Fruit fly (Drosophila melanogaster) whole organism, embryonic: ENCODE results near the gene Oscillin.

ENCODE experiments used
- Adf1 ChIP-seq: fragments of 200-800 bp; sonication (Bioruptor generic); IDR thresholded peaks from 2 replicates; pipeline ENCODE4 v1.3.6; 2022; ENCODE audit warnings: missing biosample characterization, missing genetic modification characterization
- Aef1 ChIP-seq: fragments of 200-800 bp; sonication (Bioruptor generic); IDR thresholded peaks from 3 replicates; pipeline ENCODE4 v1.3.6; 2022; ENCODE audit warnings: missing biosample characterization, missing genetic modification characterization
- B-H1 ChIP-seq: fragments of 200-800 bp; sonication (Bioruptor generic); IDR thresholded peaks from 3 replicates; pipeline ENCODE4 v1.3.6; 2022; ENCODE audit warnings: missing biosample characterization, missing genetic modification characterization
- CG11085 ChIP-seq: fragments of 200-800 bp; sonication (Bioruptor generic); IDR thresholded peaks from 2 replicates; pipeline ENCODE4 v1.3.6; 2022; ENCODE audit warnings: missing biosample characterization, missing genetic modification characterization
- CG11504 ChIP-seq: fragments of 200-800 bp; sonication (Bioruptor generic); optimal IDR thresholded peaks from 3 replicates; lab custom pipeline; 2019; ENCODE audit warnings: missing biosample characterization, mild to moderate bottlenecking, missing genetic modification characterization, moderate library complexity
- CG12071 ChIP-seq: fragments of 200-800 bp; sonication (Bioruptor generic); optimal IDR thresholded peaks from 3 replicates; lab custom pipeline; 2018; ENCODE audit warnings: missing biosample characterization, mild to moderate bottlenecking, missing genetic modification characterization
- CG12155 ChIP-seq: fragments of 200-800 bp; sonication (Bioruptor generic); optimal IDR thresholded peaks from 3 replicates; lab custom pipeline; 2016; ENCODE audit warnings: missing biosample characterization, missing genetic modification characterization
- CG12659 ChIP-seq: fragments of 200-800 bp; sonication (Bioruptor generic); optimal IDR thresholded peaks from 3 replicates; lab custom pipeline; 2017; ENCODE audit warnings: mild to moderate bottlenecking, missing biosample characterization, missing genetic modification reagents, missing genetic modification characterization
- CG13424 ChIP-seq: fragments of 200-800 bp; sonication (Bioruptor generic); optimal IDR thresholded peaks from 2 replicates; lab custom pipeline; 2019; ENCODE audit warnings: missing biosample characterization, mild to moderate bottlenecking, missing genetic modification characterization, moderate library complexity
- CG15479 ChIP-seq: fragments of 200-800 bp; sonication (Bioruptor generic); optimal IDR thresholded peaks from 3 replicates; lab custom pipeline; 2019; ENCODE audit warnings: missing biosample characterization, mild to moderate bottlenecking, missing genetic modification characterization, moderate library complexity
- CG17328 ChIP-seq: fragments of 200-800 bp; sonication (Bioruptor generic); IDR thresholded peaks from 2 replicates; pipeline ENCODE4 v1.3.6; 2022; ENCODE audit warnings: missing biosample characterization, missing genetic modification characterization
- CG31365 ChIP-seq: fragments of 200-800 bp; sonication (Bioruptor generic); optimal IDR thresholded peaks from 2 replicates; lab custom pipeline; 2018; ENCODE audit warnings: missing biosample characterization, mild to moderate bottlenecking, missing genetic modification characterization
- CG32772 ChIP-seq: fragments of 200-800 bp; sonication (Bioruptor generic); IDR thresholded peaks from 2 replicates; pipeline ENCODE4 v1.3.6; 2022; ENCODE audit warnings: missing biosample characterization, missing genetic modification characterization
- CG4360 ChIP-seq: fragments of 200-800 bp; sonication (Bioruptor generic); IDR thresholded peaks from 2 replicates; pipeline ENCODE4 v1.3.6; 2022; ENCODE audit warnings: missing biosample characterization, missing genetic modification characterization
- CG4617 ChIP-seq: fragments of 200-800 bp; sonication (Bioruptor generic); optimal IDR thresholded peaks from 3 replicates; lab custom pipeline; 2016; ENCODE audit warnings: missing biosample characterization, missing genetic modification characterization, borderline replicate concordance
- CG5953 ChIP-seq: fragments of 200-800 bp; sonication (Bioruptor generic); IDR thresholded peaks from 2 replicates; pipeline ENCODE4 v1.3.6; 2022; ENCODE audit warnings: missing biosample characterization, missing genetic modification characterization
- CG7556 ChIP-seq: fragments of 200-800 bp; sonication (Bioruptor generic); optimal IDR thresholded peaks from 2 replicates; lab custom pipeline; 2017; ENCODE audit warnings: missing biosample characterization, mild to moderate bottlenecking, missing genetic modification characterization
- CG7786 ChIP-seq: fragments of 200-800 bp; sonication (Bioruptor generic); optimal IDR thresholded peaks from 2 replicates; lab custom pipeline; 2016; ENCODE audit warnings: missing biosample characterization, missing genetic modification characterization
- CG8290 ChIP-seq, 3 experiments: fragments of 200-800 bp; sonication (Bioruptor generic); optimal IDR thresholded peaks; 2 replicates each; lab custom pipeline; 2016 to 2019; ENCODE audit warnings: missing biosample characterization in 3 of 3, missing genetic modification characterization in 3 of 3, mild to moderate bottlenecking in 2 of 3, moderate library complexity in 1 of 3
- CG9437 ChIP-seq: fragments of 200-800 bp; sonication (Bioruptor generic); optimal IDR thresholded peaks from 2 replicates; lab custom pipeline; 2018; ENCODE audit warnings: missing biosample characterization, mild to moderate bottlenecking, missing genetic modification characterization
- Dll ChIP-seq: fragments of 200-800 bp; sonication (Bioruptor generic); IDR thresholded peaks from 4 replicates; pipeline ENCODE4 v1.3.6; 2022; ENCODE audit warnings: missing biosample characterization, missing genetic modification characterization; ENCODE audit not compliant: partially characterized antibody
- Eip74EF ChIP-seq, 2 experiments: fragments of 200-800 bp in 1 of 2; fragments of >200 bp in 1 of 2; sonication (Bioruptor generic) in 1 of 2; optimal IDR thresholded peaks; 2 replicates each; lab custom pipeline; 2017 to 2019; ENCODE audit warnings: missing biosample characterization in 2 of 2, missing genetic modification characterization in 2 of 2, mild to moderate bottlenecking in 1 of 2, moderate library complexity in 1 of 2
- GATAe ChIP-seq: fragments of 200-800 bp; sonication (Bioruptor generic); conservative IDR thresholded peaks from 2 replicates; pipeline ENCODE4 v1.3.6; 2022; ENCODE audit warnings: missing biosample characterization, missing genetic modification characterization
- Lpt ChIP-seq: fragments of >200 bp; optimal IDR thresholded peaks from 2 replicates; lab custom pipeline; 2018; ENCODE audit warnings: missing biosample characterization, missing genetic modification characterization
- Meics ChIP-seq: fragments of 200-800 bp; sonication (Bioruptor generic); optimal IDR thresholded peaks from 2 replicates; lab custom pipeline; 2017; ENCODE audit warnings: missing biosample characterization, mild to moderate bottlenecking, missing genetic modification characterization
- NC2β ChIP-seq: fragments of 200-800 bp; sonication (Bioruptor generic); optimal IDR thresholded peaks from 2 replicates; lab custom pipeline; 2016; ENCODE audit warnings: missing biosample characterization, missing genetic modification characterization
- Poxn ChIP-seq: fragments of 200-800 bp; sonication (Bioruptor generic); IDR thresholded peaks from 2 replicates; pipeline ENCODE4 v1.3.6; 2022; ENCODE audit warnings: missing biosample characterization, missing genetic modification characterization
- amos ChIP-seq: fragments of 200-800 bp; sonication (Bioruptor generic); IDR thresholded peaks from 2 replicates; pipeline ENCODE4 v1.3.6; 2022; ENCODE audit warnings: missing biosample characterization, missing genetic modification characterization; ENCODE audit not compliant: partially characterized antibody
- ara ChIP-seq: fragments of 200-800 bp; sonication (Bioruptor generic); IDR thresholded peaks from 2 replicates; pipeline ENCODE4 v1.3.6; 2022; ENCODE audit warnings: missing biosample characterization, missing genetic modification characterization
- bsh ChIP-seq, 2 experiments: fragments of 200-800 bp; sonication (Bioruptor generic); optimal IDR thresholded peaks; 2 replicates each; lab custom pipeline; 2017 to 2018; ENCODE audit warnings: mild to moderate bottlenecking in 2 of 2, missing biosample characterization in 2 of 2, missing genetic modification characterization in 2 of 2, moderate library complexity in 1 of 2
- cad ChIP-seq: fragments of >200 bp; optimal IDR thresholded peaks from 2 replicates; lab custom pipeline; 2017; ENCODE audit warnings: missing biosample characterization, missing genetic modification characterization
- corto ChIP-seq: fragments of 200-800 bp; sonication (Bioruptor generic); optimal IDR thresholded peaks from 2 replicates; lab custom pipeline; 2016; ENCODE audit warnings: missing biosample characterization, mild to moderate bottlenecking, missing genetic modification characterization, moderate library complexity
- ewg ChIP-seq: fragments of 200-800 bp; sonication (Bioruptor generic); optimal IDR thresholded peaks from 3 replicates; lab custom pipeline; 2017; ENCODE audit warnings: mild to moderate bottlenecking, missing biosample characterization, missing genetic modification reagents, missing genetic modification characterization
- gcm ChIP-seq: fragments of 200-800 bp; sonication (Bioruptor generic); optimal IDR thresholded peaks from 2 replicates; lab custom pipeline; 2019; ENCODE audit warnings: missing biosample characterization, mild to moderate bottlenecking, missing genetic modification characterization, moderate library complexity
- hth ChIP-seq: fragments of >200 bp; optimal IDR thresholded peaks from 2 replicates; lab custom pipeline; 2017; ENCODE audit warnings: inconsistent platforms
- lilli ChIP-seq: fragments of 200-800 bp; sonication (Bioruptor generic); optimal IDR thresholded peaks from 3 replicates; lab custom pipeline; 2016; ENCODE audit warnings: missing biosample characterization, missing genetic modification characterization
- nerfin-1 ChIP-seq: fragments of 200-800 bp; sonication (Bioruptor generic); optimal IDR thresholded peaks from 3 replicates; lab custom pipeline; 2019; ENCODE audit warnings: missing biosample characterization, mild to moderate bottlenecking, missing genetic modification characterization, moderate library complexity
- nerfin-2 ChIP-seq: fragments of 200-800 bp; sonication (Bioruptor generic); IDR thresholded peaks from 2 replicates; pipeline ENCODE4 v1.3.6; 2022; ENCODE audit warnings: missing biosample characterization, missing genetic modification characterization; ENCODE audit not compliant: partially characterized antibody
- peb ChIP-seq: fragments of 200-800 bp; sonication (Bioruptor generic); IDR thresholded peaks from 2 replicates; pipeline ENCODE4 v1.3.6; 2022; ENCODE audit warnings: missing biosample characterization, missing genetic modification characterization
- prd ChIP-seq, 3 experiments: fragments of >200 bp in 2 of 3; fragments of 200-800 bp in 1 of 3; sonication (Bioruptor generic) in 1 of 3; optimal IDR thresholded peaks in 2 of 3; IDR thresholded peaks in 1 of 3; 2 replicates in 2 of 3; 3 replicates in 1 of 3; pipeline versions ENCODE4 v1.3.6 to Lab custom; 2017 to 2022; ENCODE audit warnings: missing biosample characterization in 1 of 3, missing genetic modification characterization in 1 of 3
- ro ChIP-seq: fragments of 200-800 bp; sonication (Bioruptor generic); IDR thresholded peaks from 2 replicates; pipeline ENCODE4 v1.3.6; 2022; ENCODE audit warnings: missing biosample characterization, missing genetic modification characterization
- row ChIP-seq: fragments of 200-800 bp; sonication (Bioruptor generic); IDR thresholded peaks from 3 replicates; pipeline ENCODE4 v1.3.6; 2022; ENCODE audit warnings: missing biosample characterization, missing genetic modification characterization
- run ChIP-seq: fragments of 200-800 bp; sonication (Bioruptor generic); optimal IDR thresholded peaks from 3 replicates; lab custom pipeline; 2018; ENCODE audit warnings: missing biosample characterization, mild to moderate bottlenecking, missing genetic modification characterization
- seq ChIP-seq: fragments of 200-800 bp; sonication (Bioruptor generic); IDR thresholded peaks from 2 replicates; pipeline ENCODE4 v1.3.6; 2022; ENCODE audit warnings: missing biosample characterization, missing genetic modification characterization
- sob ChIP-seq: fragments of 200-800 bp; sonication (Bioruptor generic); IDR thresholded peaks from 2 replicates; pipeline ENCODE4 v1.3.6; 2022; ENCODE audit warnings: missing biosample characterization, missing genetic modification characterization
- sr ChIP-seq: fragments of 200-800 bp; sonication (Bioruptor generic); IDR thresholded peaks from 3 replicates; pipeline ENCODE4 v1.3.6; 2022; ENCODE audit warnings: missing biosample characterization, missing genetic modification characterization
- tio ChIP-seq: fragments of 200-800 bp; sonication (Bioruptor generic); optimal IDR thresholded peaks from 2 replicates; lab custom pipeline; 2017; ENCODE audit warnings: missing biosample characterization, missing genetic modification characterization, inconsistent platforms
- wek ChIP-seq: fragments of 200-800 bp; sonication (Bioruptor generic); optimal IDR thresholded peaks from 3 replicates; lab custom pipeline; 2018; ENCODE audit warnings: missing biosample characterization, mild to moderate bottlenecking, missing genetic modification characterization, moderate library complexity
- zfh1 ChIP-seq: fragments of 200-800 bp; sonication (Bioruptor generic); IDR thresholded peaks from 3 replicates; pipeline ENCODE4 v1.3.6; 2022; ENCODE audit warnings: missing biosample characterization, missing genetic modification characterization

The Oscillin gene

DNA sequence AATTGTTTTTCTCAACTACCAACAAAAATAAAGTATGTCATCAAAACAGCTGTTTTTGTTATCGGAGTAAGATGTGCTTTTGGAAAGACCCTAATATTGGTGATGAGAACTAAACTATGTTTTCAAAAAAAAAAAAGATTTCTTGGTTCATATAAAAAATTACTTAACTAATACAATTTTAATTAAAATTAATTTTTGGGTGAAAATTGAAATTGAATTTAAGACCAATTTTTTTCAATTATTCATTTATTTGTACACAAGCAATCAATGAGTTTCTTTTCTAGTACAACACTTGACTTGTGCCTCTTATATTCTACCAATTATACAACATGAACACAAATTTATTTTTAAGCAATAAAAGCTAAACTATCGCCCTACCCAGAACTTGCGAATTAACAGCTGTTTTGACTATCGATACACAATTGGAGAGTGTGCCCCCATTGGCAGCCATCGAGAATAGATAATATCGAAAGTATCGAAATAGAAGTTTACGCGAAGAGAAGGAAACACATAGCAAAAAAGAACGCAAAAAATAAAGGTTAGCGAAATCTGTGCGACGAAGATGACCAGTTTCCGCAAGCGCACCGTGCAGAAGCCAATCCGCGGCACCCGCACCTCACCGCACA, 22.9 kb upstream of the Oscillin start, which contains the start of the genes Vps52 and Elp4 (continued):
- TF ChIP-seq CG31365 (tag; lab: Kevin White, UChicago) = no peak
- TF ChIP-seq CG11504 (tag; lab: Kevin White, UChicago) = no peak
- TF ChIP-seq CG15479 (GFP tag; lab: Kevin White, UChicago) = no peak
- peak; percentile 30 for TF ChIP-seq CG7786 (GFP tag; lab: Kevin White, UChicago)
- no peak for TF ChIP-seq CG12071 (GFP tag; lab: Kevin White, UChicago)
- peak; percentile 61 for TF ChIP-seq sob (GFP tag; lab: Robert Waterston, UW)
- TF ChIP-seq NC2β (GFP tag; lab: Kevin White, UChicago) = peak; percentile 34
- TF ChIP-seq Adf1 (GFP tag; lab: Robert Waterston, UW) = no peak
- TF ChIP-seq run = no peak
- no peak for TF ChIP-seq prd (optimal IDR thresholded peaks at IDR 0.05; lab: Kevin White, UChicago)
- TF ChIP-seq prd (GFP tag; IDR thresholded peaks at IDR 0.05; lab: Robert Waterston, UW) = peak; percentile 75
- peak; percentile 40; the same call in 1 of the 2 replicates for TF ChIP-seq CG5953 (GFP tag; lab: Robert Waterston, UW)
- peak; percentile 24 for TF ChIP-seq CG4617 (GFP tag; lab: Kevin White, UChicago)
- no peak for TF ChIP-seq ara (GFP tag; lab: Robert Waterston, UW)
- peak; percentile 58 for TF ChIP-seq CG17328 (GFP tag; lab: Robert Waterston, UW)
- peak; percentile 65 for TF ChIP-seq CG9437 (GFP tag; lab: Kevin White, UChicago)
- peak; percentile 69 for TF ChIP-seq wek (GFP tag; lab: Kevin White, UChicago)
- peak; percentile 66 for TF ChIP-seq Aef1
- TF ChIP-seq ro = no peak
- TF ChIP-seq Meics (GFP tag; lab: Kevin White, UChicago) = peak; percentile 77
- peak; percentile 81 for TF ChIP-seq Dll (GFP tag; lab: Robert Waterston, UW)
- peak; percentile 32 for TF ChIP-seq ewg (GFP tag; lab: Kevin White, UChicago)
- TF ChIP-seq GATAe = no peak
- TF ChIP-seq CG13424 = peak; percentile 83
- peak; percentile 76 for TF ChIP-seq amos
- no peak for TF ChIP-seq corto
- TF ChIP-seq lilli (GFP tag; lab: Kevin White, UChicago) = peak; percentile 79
- peak; percentile 74 for TF ChIP-seq CG8290 (GFP tag; optimal IDR thresholded peaks at IDR 0.05; lab: Kevin White, UChicago)
- TF ChIP-seq CG8290 (tag; optimal IDR thresholded peaks at IDR 0.05; lab: Kevin White, UChicago) = peak in 1 of 2 experiments; percentile 81
- peak; percentile 67 for TF ChIP-seq nerfin-2 (GFP tag; lab: Robert Waterston, UW)
- TF ChIP-seq Lpt (GFP tag; lab: Kevin White, UChicago) = no peak
- TF ChIP-seq CG4360 (GFP tag; lab: Robert Waterston, UW) = no peak
- no peak for TF ChIP-seq Eip74EF (GFP tag; optimal IDR thresholded peaks at IDR 0.05; lab: Kevin White, UChicago)
- TF ChIP-seq seq (GFP tag; lab: Robert Waterston, UW) = peak; percentile 51; the same call in 1 of the 2 replicates
- no peak for TF ChIP-seq tio
- peak; percentile 63 for TF ChIP-seq gcm (GFP tag; lab: Kevin White, UChicago)
- no peak for TF ChIP-seq sr (GFP tag; lab: Robert Waterston, UW)
- peak; percentile 89 for TF ChIP-seq CG12659 (GFP tag; lab: Kevin White, UChicago)
- no peak for TF ChIP-seq cad (GFP tag; lab: Kevin White, UChicago)
- peak; percentile 64 for TF ChIP-seq zfh1 (GFP tag; lab: Robert Waterston, UW)
- TF ChIP-seq peb (GFP tag; lab: Robert Waterston, UW) = peak; percentile 36; the same call in 1 of the 2 replicates
- TF ChIP-seq CG7556 (GFP tag; lab: Kevin White, UChicago) = peak; percentile 81
- TF ChIP-seq CG12155 (GFP tag; lab: Kevin White, UChicago) = peak; percentile 77
- TF ChIP-seq Poxn (GFP tag; lab: Robert Waterston, UW) = no peak
- peak in 1 of 2 experiments; percentile 72 for TF ChIP-seq bsh (GFP tag; optimal IDR thresholded peaks at IDR 0.05; lab: Kevin White, UChicago)
- TF ChIP-seq CG32772 = peak; percentile 66
- no peak for TF ChIP-seq hth (lab: Kevin White, UChicago)
- TF ChIP-seq nerfin-1 (tag; lab: Kevin White, UChicago) = peak; percentile 68
- TF ChIP-seq B-H1 (GFP tag; lab: Robert Waterston, UW) = 0 out of 3 replicates have a peak, but pooled peaks have one; percentile 46
- TF ChIP-seq CG11085 (GFP tag; lab: Robert Waterston, UW) = peak; percentile 57; the same call in 1 of the 2 replicates
- peak; percentile 85 for TF ChIP-seq row (GFP tag; lab: Robert Waterston, UW)
